Fruit fly (Drosophila melanogaster) whole organism, wandering third instar larva: ENCODE data around the gene cerv.

Experiments
- Dfd ChIP-seq: fragments of >200 bp; optimal IDR thresholded peaks from 2 replicates; lab custom pipeline; 2017; ENCODE audit warnings: missing biosample characterization, missing genetic modification characterization
- GATAd ChIP-seq: sonication (Bioruptor generic); optimal IDR thresholded peaks from 2 replicates; lab custom pipeline; 2016; ENCODE audit warnings: missing biosample characterization, missing genetic modification characterization
- Hr78 ChIP-seq: fragments of >200 bp; optimal IDR thresholded peaks from 2 replicates; lab custom pipeline; 2017; ENCODE audit warnings: missing biosample characterization, missing genetic modification characterization
- N ChIP-seq: fragments of >200 bp; optimal IDR thresholded peaks from 2 replicates; lab custom pipeline; 2018; ENCODE audit warnings: missing biosample characterization, missing external identifiers, missing genetic modification characterization
- OdsH ChIP-seq: fragments of 200-800 bp; sonication (Bioruptor generic); optimal IDR thresholded peaks from 2 replicates; lab custom pipeline; 2016; ENCODE audit warnings: missing biosample characterization, mild to moderate bottlenecking, missing genetic modification characterization
- Rel ChIP-seq, 2 experiments: fragments of 200-800 bp; sonication (Bioruptor generic) in 1 of 2; optimal IDR thresholded peaks; 2 replicates in 1 of 2; 3 replicates in 1 of 2; lab custom pipeline; 2016 to 2019; ENCODE audit warnings: mild to moderate bottlenecking in 2 of 2, missing biosample characterization in 2 of 2, missing genetic modification characterization in 2 of 2, moderate library complexity in 1 of 2
- ey ChIP-seq: fragments of 200-800 bp; sonication (Bioruptor generic); optimal IDR thresholded peaks from 2 replicates; lab custom pipeline; 2016; ENCODE audit warnings: missing biosample characterization, missing genetic modification characterization
- h ChIP-seq: fragments of 200-800 bp; sonication (Bioruptor generic); optimal IDR thresholded peaks from 3 replicates; lab custom pipeline; 2016; ENCODE audit warnings: missing biosample characterization, mild to moderate bottlenecking, missing genetic modification characterization
- jim ChIP-seq: fragments of 175-275, 200-325 bp; sonication (Bioruptor generic); optimal IDR thresholded peaks from 2 replicates; lab custom pipeline; 2016; ENCODE audit warnings: missing biosample characterization, mild to moderate bottlenecking, missing genetic modification characterization
- pan ChIP-seq: fragments of >200 bp; optimal IDR thresholded peaks from 2 replicates; lab custom pipeline; 2017
- psq ChIP-seq: fragments of 200-800 bp; sonication (Bioruptor generic); optimal IDR thresholded peaks from 3 replicates; lab custom pipeline; 2017; ENCODE audit warnings: missing biosample characterization, mild to moderate bottlenecking, missing genetic modification characterization, moderate library complexity
- tai ChIP-seq: sonication (Bioruptor generic); optimal IDR thresholded peaks from 2 replicates; lab custom pipeline; 2016; ENCODE audit warnings: missing biosample characterization, missing genetic modification characterization

DNA sequence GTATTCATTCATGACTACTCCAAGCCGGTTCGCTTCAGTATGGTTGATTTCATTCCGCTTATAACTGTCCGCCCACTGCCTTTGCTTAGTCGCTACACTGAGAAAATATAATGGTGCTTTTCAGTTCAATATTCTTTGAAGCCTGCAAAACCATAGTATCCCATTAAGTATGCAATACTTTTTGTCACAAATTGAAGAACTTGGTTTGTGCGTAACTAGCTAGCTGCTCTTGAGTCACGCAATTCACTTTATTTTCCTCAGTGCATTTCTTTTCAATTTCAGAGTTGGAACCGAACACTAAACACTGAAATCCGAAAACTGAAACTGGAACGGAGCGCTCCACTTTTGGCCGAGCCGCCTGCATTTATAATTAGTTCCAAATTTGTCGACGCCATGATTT, 21.7 kb upstream of the cerv start:
- no peak for TF ChIP-seq psq (GFP tag; lab: Kevin White, UChicago)
- peak; percentile 7 for TF ChIP-seq ey
- TF ChIP-seq Dfd (GFP tag; lab: Kevin White, UChicago): no peak
- TF ChIP-seq h (GFP tag; lab: Kevin White, UChicago): peak; percentile 24
- no peak for TF ChIP-seq GATAd
- TF ChIP-seq pan (lab: Kevin White, UChicago): no peak
- TF ChIP-seq Rel (GFP tag; optimal IDR thresholded peaks at IDR 0.05; lab: Kevin White, UChicago): no peak
- TF ChIP-seq Rel (tag; optimal IDR thresholded peaks at IDR 0.05; lab: Kevin White, UChicago): no peak
- TF ChIP-seq N (GFP tag; lab: Kevin White, UChicago): no peak
- no peak for TF ChIP-seq Hr78
- no peak for TF ChIP-seq tai (GFP tag; lab: Kevin White, UChicago)
- TF ChIP-seq OdsH: no peak
- TF ChIP-seq jim (GFP tag; lab: Kevin White, UChicago): no peak
